Fruit fly (Drosophila melanogaster) whole organism, larva: ENCODE measurements around the gene CG1136.

Source experiments
- noc ChIP-seq: fragments of 200-800 bp; sonication (Bioruptor generic); optimal IDR thresholded peaks from 3 replicates; lab custom pipeline; 2019; ENCODE audit warnings: missing biosample characterization, mild to moderate bottlenecking, missing genetic modification characterization, moderate library complexity

CG1136 gene

DNA sequence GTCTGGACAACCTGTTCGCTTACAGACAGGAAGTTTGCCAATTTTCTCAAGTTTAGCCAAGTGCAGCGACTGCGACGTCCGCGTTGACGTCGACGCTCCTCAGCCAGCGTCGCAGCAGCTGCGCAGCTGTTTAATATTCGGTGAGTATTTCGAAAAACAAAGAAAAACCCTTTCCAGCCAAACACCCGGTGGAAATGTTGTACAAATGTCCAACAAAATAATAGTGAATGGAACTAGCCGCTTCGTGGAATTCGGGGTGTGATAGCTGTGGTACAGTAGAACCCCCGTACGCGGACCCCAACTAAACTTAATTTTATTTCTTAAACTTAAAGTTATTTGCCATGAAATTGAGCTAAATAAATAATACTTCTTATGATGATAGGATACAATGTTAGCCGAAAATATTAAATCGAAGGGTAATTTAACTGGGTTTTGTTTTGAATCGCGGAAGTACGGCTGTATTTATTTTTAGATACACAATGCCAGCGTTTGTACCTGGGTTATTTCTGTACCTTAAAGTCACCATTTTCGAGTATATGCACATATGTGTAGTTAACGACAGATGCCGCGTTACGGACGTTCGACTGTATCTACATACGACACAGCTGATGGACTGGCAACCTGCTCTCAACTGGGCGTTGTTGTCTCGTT lies 62.6 kb downstream of the CG1136 start:
- peak; percentile 86 for TF ChIP-seq noc (tag; lab: Kevin White, UChicago)
